Fruit fly (Drosophila melanogaster) whole organism, adult: ENCODE data around the gene CG2247.

Experiments
- CG11617 ChIP-seq: fragments of 200-800 bp; sonication (Bioruptor generic); optimal IDR thresholded peaks from 2 replicates; lab custom pipeline; 2017; ENCODE audit warnings: mild to moderate bottlenecking, missing biosample characterization, missing genetic modification reagents, missing genetic modification characterization
- CG12768 ChIP-seq: fragments of 200-800 bp; sonication (Bioruptor generic); optimal IDR thresholded peaks from 2 replicates; lab custom pipeline; 2017; ENCODE audit warnings: missing biosample characterization, missing genetic modification characterization, mild to moderate bottlenecking, moderate library complexity, missing genetic modification reagents
- CG14711 ChIP-seq: fragments of 200-800 bp; sonication (Bioruptor generic); optimal IDR thresholded peaks from 2 replicates; lab custom pipeline; 2018; ENCODE audit warnings: missing biosample characterization, mild to moderate bottlenecking, missing genetic modification characterization, moderate library complexity
- CG1620 ChIP-seq: fragments of 200-800 bp; sonication (Bioruptor generic); optimal IDR thresholded peaks from 2 replicates; lab custom pipeline; 2016; ENCODE audit warnings: missing biosample characterization, missing genetic modification characterization
- CG33017 ChIP-seq: fragments of 200-800 bp; sonication (Bioruptor generic); optimal IDR thresholded peaks from 2 replicates; lab custom pipeline; 2018; ENCODE audit warnings: missing biosample characterization, mild to moderate bottlenecking, missing genetic modification characterization, moderate library complexity
- CG5204 ChIP-seq: fragments of 200-800 bp; sonication (Bioruptor generic); optimal IDR thresholded peaks from 2 replicates; lab custom pipeline; 2016; ENCODE audit warnings: missing biosample characterization, missing genetic modification characterization
- CG7045 ChIP-seq: fragments of 200-800 bp; sonication (Bioruptor generic); optimal IDR thresholded peaks from 2 replicates; lab custom pipeline; 2017; ENCODE audit warnings: missing biosample characterization, mild to moderate bottlenecking, missing genetic modification characterization
- CG7101 ChIP-seq: fragments of 200-800 bp; sonication (Bioruptor generic); optimal IDR thresholded peaks from 2 replicates; lab custom pipeline; 2018; ENCODE audit warnings: missing biosample characterization, mild to moderate bottlenecking, missing genetic modification characterization, moderate library complexity
- Clk ChIP-seq: fragments of 200-800 bp; sonication (Bioruptor generic); optimal IDR thresholded peaks from 2 replicates; lab custom pipeline; 2017; ENCODE audit warnings: missing biosample characterization, missing genetic modification characterization
- Crg-1 ChIP-seq: fragments of 200-800 bp; sonication (Bioruptor generic); optimal IDR thresholded peaks from 2 replicates; lab custom pipeline; 2016; ENCODE audit warnings: missing biosample characterization, missing genetic modification characterization
- Hr96 ChIP-seq: fragments of 200-800 bp; sonication (Bioruptor generic); optimal IDR thresholded peaks from 2 replicates; lab custom pipeline; 2016; ENCODE audit warnings: missing biosample characterization, missing genetic modification characterization
- Mnt ChIP-seq: fragments of 200-800 bp; sonication (Bioruptor generic); optimal IDR thresholded peaks from 2 replicates; lab custom pipeline; 2016; ENCODE audit warnings: missing biosample characterization, mild to moderate bottlenecking, missing genetic modification characterization
- bab1 ChIP-seq: fragments of 200-800 bp; sonication (Bioruptor generic); optimal IDR thresholded peaks from 3 replicates; lab custom pipeline; 2019; ENCODE audit warnings: missing biosample characterization, mild to moderate bottlenecking, missing genetic modification characterization, moderate library complexity
- cic ChIP-seq: fragments of 200-800 bp; sonication (Bioruptor generic); optimal IDR thresholded peaks from 2 replicates; lab custom pipeline; 2017; ENCODE audit warnings: missing biosample characterization, mild to moderate bottlenecking, missing genetic modification characterization, moderate library complexity
- cnc ChIP-seq, 2 experiments: fragments of >200 bp; optimal IDR thresholded peaks; 2 replicates each; lab custom pipeline; 2017
- kay ChIP-seq: fragments of 200-800 bp; sonication (Bioruptor generic); peaks from one replicate; lab custom pipeline; 2016; ENCODE audit warnings: missing biosample characterization, missing genetic modification characterization, borderline replicate concordance
- ovo ChIP-seq: fragments of 200-800 bp; sonication (Bioruptor generic); optimal IDR thresholded peaks from 2 replicates; lab custom pipeline; 2016; ENCODE audit warnings: missing biosample characterization, missing genetic modification characterization
- pad ChIP-seq: fragments of 200-800 bp; sonication (Bioruptor generic); optimal IDR thresholded peaks from 3 replicates; lab custom pipeline; 2017; ENCODE audit warnings: missing biosample characterization, missing genetic modification characterization, mild to moderate bottlenecking, moderate library complexity, missing genetic modification reagents
- tj ChIP-seq: fragments of 200-800 bp; sonication (Bioruptor generic); optimal IDR thresholded peaks from 3 replicates; lab custom pipeline; 2017; ENCODE audit warnings: missing biosample characterization, mild to moderate bottlenecking, missing genetic modification characterization, moderate library complexity
- toe ChIP-seq: fragments of 200-800 bp; sonication (Bioruptor generic); optimal IDR thresholded peaks from 2 replicates; lab custom pipeline; 2016; ENCODE audit warnings: missing biosample characterization, missing genetic modification characterization

CG2247 gene

dm6 chrX:11559728-11560724 is 51.4 kb downstream of the CG2247 start:
- TF ChIP-seq Crg-1 (GFP tag; lab: Kevin White, UChicago) (peak; percentile 87), Clk (peak; percentile 79), bab1 (GFP tag; lab: Kevin White, UChicago) (peak; percentile 95), CG7101 (peak; percentile 96), toe (GFP tag; lab: Kevin White, UChicago) (peak; percentile 75), kay (GFP tag; lab: Kevin White, UChicago) (peak; percentile 95), CG11617 (GFP tag; lab: Kevin White, UChicago) (peak; percentile 99), CG7045 (GFP tag; lab: Kevin White, UChicago) (peak; percentile 88), cic (peak; percentile 80), ovo (peak; percentile 82), CG1620 (GFP tag; lab: Kevin White, UChicago) (peak; percentile 74), CG14711 (tag; lab: Kevin White, UChicago) (peak; percentile 85), CG12768 (GFP tag; lab: Kevin White, UChicago) (peak; percentile 91), Mnt (GFP tag; lab: Kevin White, UChicago) (peak; percentile 66), pad (GFP tag; lab: Kevin White, UChicago) (peak; percentile 89), Hr96 (GFP tag; lab: Kevin White, UChicago) (no peak), CG5204 (GFP tag; lab: Kevin White, UChicago) (no peak), cnc (optimal IDR thresholded peaks at IDR 0.05; lab: Kevin White, UChicago) (no peak), tj (peak; percentile 88), CG33017 (peak; percentile 91)

dm6 chrX:11558389-11558908 is 53.0 kb downstream of the CG2247 start, which contains the start of gene CG1572:
Gene CG1572, minus strand, starts transcription at chrX:11558654.
- no peak for TF ChIP-seq CG5204 (GFP tag; lab: Kevin White, UChicago)
- TF ChIP-seq CG1620 (GFP tag; lab: Kevin White, UChicago), result no peak
- no peak for TF ChIP-seq CG33017
- TF ChIP-seq CG11617 (GFP tag; lab: Kevin White, UChicago), result peak; percentile 18
- no peak for TF ChIP-seq CG7101
- peak; percentile 42 for TF ChIP-seq tj
- no peak for TF ChIP-seq Clk
- TF ChIP-seq pad (GFP tag; lab: Kevin White, UChicago), result no peak
- no peak for TF ChIP-seq cnc (optimal IDR thresholded peaks at IDR 0.05; lab: Kevin White, UChicago)
- TF ChIP-seq Hr96 (GFP tag; lab: Kevin White, UChicago), result no peak
- TF ChIP-seq cic, result peak; percentile 37
- TF ChIP-seq Mnt (GFP tag; lab: Kevin White, UChicago), result peak; percentile 77
- TF ChIP-seq CG7045 (GFP tag; lab: Kevin White, UChicago), result no peak
- peak; percentile 16 for TF ChIP-seq bab1 (GFP tag; lab: Kevin White, UChicago)
- no peak for TF ChIP-seq kay (GFP tag; lab: Kevin White, UChicago)

- TF ChIP-seq CG12768 (GFP tag; lab: Kevin White, UChicago) (no peak), bab1 (GFP tag; lab: Kevin White, UChicago) (no peak), Mnt (GFP tag; lab: Kevin White, UChicago) (no peak), pad (GFP tag; lab: Kevin White, UChicago) (no peak), CG14711 (tag; lab: Kevin White, UChicago) (no peak), CG1620 (GFP tag; lab: Kevin White, UChicago) (no peak), CG11617 (GFP tag; lab: Kevin White, UChicago) (no peak), kay (GFP tag; lab: Kevin White, UChicago) (no peak)
These were observed 54.7 kb downstream of the CG2247 start for dm6 chrX:11556774-11557173.
